Worm (Caenorhabditis elegans) whole organism, L3 larva: ENCODE results near the gene C17F4.7.

Experiments
- R02D3.7 ChIP-seq: fragments of 150-350 bp; optimal IDR thresholded peaks from 2 replicates; lab custom pipeline; 2014; ENCODE audit warnings: missing biosample characterization, missing genetic modification characterization
- ZK546.5 ChIP-seq: sonication (generic microtip); optimal IDR thresholded peaks from 2 replicates; lab custom pipeline; 2017; ENCODE audit warnings: missing biosample characterization, missing genetic modification characterization
- aly-2 ChIP-seq: fragments of 150-350 bp; optimal IDR thresholded peaks from 2 replicates; lab custom pipeline; 2014; ENCODE audit warnings: missing biosample characterization, missing genetic modification characterization
- ama-1 ChIP-seq: fragments of 150-350 bp; optimal IDR thresholded peaks from 2 replicates; lab custom pipeline; 2018
- ceh-82 ChIP-seq: fragments of 150-350 bp; optimal IDR thresholded peaks from 2 replicates; lab custom pipeline; 2014; ENCODE audit warnings: missing biosample characterization, missing genetic modification characterization
- ceh-9 ChIP-seq: sonication (generic microtip); optimal IDR thresholded peaks from 2 replicates; lab custom pipeline; 2018; ENCODE audit warnings: missing biosample characterization, missing genetic modification characterization
- daf-12 ChIP-seq: fragments of 150-350 bp; optimal IDR thresholded peaks from 2 replicates; lab custom pipeline; 2014; ENCODE audit warnings: missing biosample characterization, missing genetic modification reagents, missing genetic modification characterization
- egl-27 ChIP-seq: sonication (generic microtip); optimal IDR thresholded peaks from 4 replicates; lab custom pipeline; 2017; ENCODE audit warnings: missing biosample characterization, missing genetic modification reagents, missing genetic modification characterization
- egl-5 ChIP-seq: fragments of 150-350 bp; optimal IDR thresholded peaks from 2 replicates; lab custom pipeline; 2017; ENCODE audit warnings: missing biosample characterization, missing genetic modification reagents, missing genetic modification characterization, inconsistent platforms
- elt-1 ChIP-seq: fragments of 150-350 bp; optimal IDR thresholded peaks from 2 replicates; lab custom pipeline; 2014; ENCODE audit warnings: missing biosample characterization, missing genetic modification characterization
- elt-2 ChIP-seq: sonication (generic microtip); optimal IDR thresholded peaks from 2 replicates; lab custom pipeline; 2016; ENCODE audit warnings: missing genetic modification reagents, mild to moderate bottlenecking, missing genetic modification characterization, missing compliant biosample characterization
- elt-3 ChIP-seq, 3 experiments: fragments of 150-350 bp in 1 of 3; sonication (generic microtip) in 2 of 3; optimal IDR thresholded peaks; 2 replicates in 2 of 3; 4 replicates in 1 of 3; lab custom pipeline; 2014 to 2017; ENCODE audit warnings: missing biosample characterization in 3 of 3, missing genetic modification characterization in 3 of 3
- eor-1 ChIP-seq, 2 experiments: fragments of 150-350 bp; optimal IDR thresholded peaks; 2 replicates each; lab custom pipeline; 2014 to 2018; ENCODE audit warnings: missing biosample characterization in 2 of 2, missing genetic modification characterization in 2 of 2
- fkh-10 ChIP-seq: sonication (generic microtip); optimal IDR thresholded peaks from 2 replicates; lab custom pipeline; 2017; ENCODE audit warnings: missing biosample characterization, missing genetic modification reagents, missing genetic modification characterization
- fkh-2 ChIP-seq: fragments of 150-350 bp; optimal IDR thresholded peaks from 2 replicates; lab custom pipeline; 2014; ENCODE audit warnings: missing biosample characterization, missing genetic modification reagents, missing genetic modification characterization
- fos-1 ChIP-seq: fragments of 150-350 bp; optimal IDR thresholded peaks from 2 replicates; lab custom pipeline; 2014; ENCODE audit warnings: missing biosample characterization, missing genetic modification characterization
- hmg-11 ChIP-seq: sonication (generic microtip); optimal IDR thresholded peaks from 2 replicates; lab custom pipeline; 2016; ENCODE audit warnings: missing genetic modification characterization, missing compliant biosample characterization
- jun-1 ChIP-seq: fragments of 150-350 bp; optimal IDR thresholded peaks from 2 replicates; lab custom pipeline; 2014; ENCODE audit warnings: missing biosample characterization, missing genetic modification reagents, missing genetic modification characterization
- lin-15B ChIP-seq: fragments of 150-350 bp; optimal IDR thresholded peaks from 2 replicates; lab custom pipeline; 2014; ENCODE audit warnings: missing biosample characterization, missing genetic modification characterization
- lin-39 ChIP-seq: fragments of 150-350 bp; optimal IDR thresholded peaks from 2 replicates; lab custom pipeline; 2018; ENCODE audit warnings: missing biosample characterization, missing genetic modification reagents, missing genetic modification characterization
- lsy-12 ChIP-seq: sonication (generic microtip); optimal IDR thresholded peaks from 2 replicates; lab custom pipeline; 2016; ENCODE audit warnings: mild to moderate bottlenecking, missing genetic modification characterization, missing compliant biosample characterization
- mdl-1 ChIP-seq: fragments of 150-350 bp; optimal IDR thresholded peaks from 2 replicates; lab custom pipeline; 2014; ENCODE audit warnings: missing biosample characterization, missing genetic modification characterization
- mml-1 ChIP-seq: fragments of 150-350 bp; sonication (generic microtip); optimal IDR thresholded peaks from 3 replicates; lab custom pipeline; 2014; ENCODE audit warnings: missing biosample characterization, missing genetic modification characterization
- nfya-1 ChIP-seq: sonication (generic microtip); optimal IDR thresholded peaks from 2 replicates; lab custom pipeline; 2017; ENCODE audit warnings: missing genetic modification characterization, mild to moderate bottlenecking, missing compliant biosample characterization, antibody characterized with exemption, moderate library complexity; ENCODE audit not compliant: insufficient read depth
- nhr-11 ChIP-seq: fragments of 150-350 bp; optimal IDR thresholded peaks from 2 replicates; lab custom pipeline; 2014; ENCODE audit warnings: missing biosample characterization, missing genetic modification characterization
- nhr-12 ChIP-seq: fragments of 150-350 bp; optimal IDR thresholded peaks from 2 replicates; lab custom pipeline; 2014; ENCODE audit warnings: missing biosample characterization, missing genetic modification characterization
- nhr-23 ChIP-seq: fragments of 150-350 bp; optimal IDR thresholded peaks from 2 replicates; lab custom pipeline; 2014; ENCODE audit warnings: missing biosample characterization, missing genetic modification reagents, missing genetic modification characterization
- nhr-237 ChIP-seq: fragments of 150-350 bp; optimal IDR thresholded peaks from 2 replicates; lab custom pipeline; 2014; ENCODE audit warnings: missing biosample characterization, missing genetic modification characterization
- nhr-25 ChIP-seq: sonication (generic microtip); optimal IDR thresholded peaks from 2 replicates; lab custom pipeline; 2017; ENCODE audit warnings: missing biosample characterization, missing genetic modification characterization
- nhr-28 ChIP-seq: fragments of 150-350 bp; optimal IDR thresholded peaks from 2 replicates; lab custom pipeline; 2014; ENCODE audit warnings: missing biosample characterization, missing genetic modification characterization
- nhr-67 ChIP-seq: fragments of 150-350 bp; optimal IDR thresholded peaks from 2 replicates; lab custom pipeline; 2014; ENCODE audit warnings: missing biosample characterization, missing genetic modification characterization
- nhr-76 ChIP-seq: fragments of 150-350 bp; sonication (generic microtip); optimal IDR thresholded peaks from 5 replicates; lab custom pipeline; 2014; ENCODE audit warnings: missing biosample characterization, missing genetic modification characterization
- nhr-77 ChIP-seq: fragments of 150-350 bp; optimal IDR thresholded peaks from 2 replicates; lab custom pipeline; 2014; ENCODE audit warnings: missing biosample characterization, missing genetic modification characterization
- pha-4 ChIP-seq: fragments of 150-350 bp; optimal IDR thresholded peaks from 2 replicates; lab custom pipeline; 2014; ENCODE audit warnings: missing biosample characterization, missing genetic modification reagents, missing genetic modification characterization
- skn-1 ChIP-seq: fragments of 150-350 bp; optimal IDR thresholded peaks from 2 replicates; lab custom pipeline; 2014; ENCODE audit warnings: missing biosample characterization, missing genetic modification characterization
- snpc-4 ChIP-seq: fragments of 150-350 bp; optimal IDR thresholded peaks from 2 replicates; lab custom pipeline; 2014; ENCODE audit warnings: missing biosample characterization, missing genetic modification characterization
- tbx-2 ChIP-seq: sonication (generic microtip); optimal IDR thresholded peaks from 2 replicates; lab custom pipeline; 2016; ENCODE audit warnings: mild to moderate bottlenecking, missing genetic modification characterization, missing compliant biosample characterization
- unc-39 ChIP-seq: sonication (generic microtip); optimal IDR thresholded peaks from 4 replicates; lab custom pipeline; 2017; ENCODE audit warnings: missing biosample characterization, missing genetic modification characterization
- zag-1 ChIP-seq: fragments of 150-350 bp; optimal IDR thresholded peaks from 2 replicates; lab custom pipeline; 2014; ENCODE audit warnings: missing biosample characterization, missing genetic modification characterization
- ztf-11 ChIP-seq: fragments of 150-350 bp; optimal IDR thresholded peaks from 2 replicates; lab custom pipeline; 2014; ENCODE audit warnings: missing biosample characterization, missing genetic modification characterization
- ztf-4 ChIP-seq: fragments of 150-350 bp; optimal IDR thresholded peaks from 2 replicates; lab custom pipeline; 2014; ENCODE audit warnings: missing biosample characterization, missing genetic modification characterization

Gene C17F4.7

ce11 chrII:3249406-3249805 is 3.6 kb upstream of the C17F4.7 start, which contains the start of gene clec-124:
TSS of gene clec-124 (plus strand) at chrII:3249706.
- TF ChIP-seq lsy-12 (tag; lab: Kevin White, UChicago) (no peak), tbx-2 (tag; lab: Kevin White, UChicago) (no peak), elt-3 (tag; optimal IDR thresholded peaks at IDR 0.05; lab: Kevin White, UChicago) (no peak), nhr-77 (tag; lab: Kevin White, UChicago) (no peak), egl-27 (tag; lab: Kevin White, UChicago) (no peak), nfya-1 (tag; lab: Kevin White, UChicago) (no peak), snpc-4 (tag; lab: Kevin White, UChicago) (no peak), eor-1 (tag; optimal IDR thresholded peaks at IDR 0.05; lab: Kevin White, UChicago) (no peak), fkh-2 (tag; lab: Kevin White, UChicago) (no peak), pha-4 (tag; lab: Kevin White, UChicago) (no peak), nhr-28 (tag; lab: Kevin White, UChicago) (no peak), nhr-23 (no peak), nhr-11 (tag; lab: Kevin White, UChicago) (no peak), lin-15B (tag; lab: Kevin White, UChicago) (no peak), hmg-11 (tag; lab: Kevin White, UChicago) (no peak), jun-1 (tag; lab: Kevin White, UChicago) (no peak), skn-1 (tag; lab: Kevin White, UChicago) (no peak), nhr-25 (tag; lab: Kevin White, UChicago) (no peak), fkh-10 (no peak)

ce11 chrII:3248043-3248718 is 2.4 kb upstream of the C17F4.7 start, which contains the start of the genes fbxc-50 and C17F4.2:
TSS of gene fbxc-50 (minus strand) at chrII:3248123.
TSS of gene C17F4.2 (plus strand) at chrII:3248668.
- no peak for TF ChIP-seq lin-15B (tag; lab: Kevin White, UChicago)
- no peak for TF ChIP-seq nhr-67 (tag; lab: Kevin White, UChicago)
- TF ChIP-seq pha-4 (tag; lab: Kevin White, UChicago) = no peak
- no peak for TF ChIP-seq fkh-10
- TF ChIP-seq eor-1 (tag; optimal IDR thresholded peaks at IDR 0.05; lab: Kevin White, UChicago) = no peak
- TF ChIP-seq mml-1 = no peak
- TF ChIP-seq unc-39 (tag; lab: Kevin White, UChicago) = no peak
- no peak for TF ChIP-seq nhr-11 (tag; lab: Kevin White, UChicago)
- TF ChIP-seq R02D3.7 (tag; lab: Kevin White, UChicago) = no peak
- TF ChIP-seq elt-2 (tag; lab: Kevin White, UChicago) = no peak
- TF ChIP-seq ZK546.5 (tag; lab: Kevin White, UChicago) = no peak
- no peak for TF ChIP-seq ztf-4 (tag; lab: Kevin White, UChicago)
- no peak for TF ChIP-seq aly-2 (tag; lab: Kevin White, UChicago)
- no peak for TF ChIP-seq snpc-4 (tag; lab: Kevin White, UChicago)
- no peak for TF ChIP-seq tbx-2 (tag; lab: Kevin White, UChicago)

ce11 chrII:3247556-3247955 is 1.7 kb upstream of the C17F4.7 start:
- TF ChIP-seq unc-39 (tag; lab: Kevin White, UChicago) (no peak), nhr-12 (tag; lab: Kevin White, UChicago) (no peak), R02D3.7 (tag; lab: Kevin White, UChicago) (no peak), lin-39 (tag; lab: Kevin White, UChicago) (no peak), elt-2 (tag; lab: Kevin White, UChicago) (no peak), ztf-11 (no peak), nhr-237 (tag; lab: Kevin White, UChicago) (no peak), elt-1 (no peak), zag-1 (tag; lab: Kevin White, UChicago) (no peak), fos-1 (tag; lab: Kevin White, UChicago) (no peak), ceh-9 (tag; lab: Kevin White, UChicago) (no peak), mdl-1 (no peak), nfya-1 (tag; lab: Kevin White, UChicago) (no peak), ceh-82 (no peak), egl-5 (tag; lab: Kevin White, UChicago) (no peak), nhr-11 (tag; lab: Kevin White, UChicago) (no peak), nhr-77 (tag; lab: Kevin White, UChicago) (no peak), ama-1 (lab: Kevin White, UChicago) (no peak), nhr-76 (tag; lab: Kevin White, UChicago) (no peak), daf-12 (tag; lab: Kevin White, UChicago) (no peak)
